Worm (Caenorhabditis elegans): ENCODE data around the gene wht-4.

DNA sequence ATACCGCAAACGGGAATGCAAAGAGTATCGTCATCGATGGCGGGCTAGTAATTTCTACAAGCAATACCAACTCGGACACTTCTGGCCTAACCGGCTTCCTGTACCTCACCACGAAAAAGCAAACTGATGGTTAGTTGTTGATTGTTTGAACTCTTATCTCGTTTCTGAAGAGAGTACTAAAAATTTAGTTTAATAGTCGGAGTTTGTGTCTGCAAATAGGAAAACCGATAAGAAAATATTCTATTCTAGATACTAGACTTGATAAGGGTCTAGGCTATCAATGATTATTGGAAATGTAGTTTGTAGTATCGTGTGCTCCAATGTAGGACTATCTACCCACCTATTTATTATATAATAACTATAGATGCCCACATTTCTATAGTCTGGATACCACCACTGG lies 40.1 kb downstream of the wht-4 start:
- TF ChIP-seq ceh-43 (GFP tag; optimal IDR thresholded peaks at IDR 0.05) (no peak), pha-4 (tag; optimal IDR thresholded peaks at IDR 0.05) (no peak), nhr-28 (tag; optimal IDR thresholded peaks at IDR 0.05) (no peak), nhr-237 (tag; optimal IDR thresholded peaks at IDR 0.05) (no peak), lsy-2 (tag; optimal IDR thresholded peaks at IDR 0.05) (no peak), elt-3 (tag; optimal IDR thresholded peaks at IDR 0.05) (no peak), sptf-1 (tag; optimal IDR thresholded peaks at IDR 0.05) (no peak), drap-1 (GFP tag; optimal IDR thresholded peaks at IDR 0.05) (no peak), flh-1 (GFP tag; optimal IDR thresholded peaks at IDR 0.05) (no peak), nhr-12 (tag; optimal IDR thresholded peaks at IDR 0.05) (no peak), blmp-1 (tag; optimal IDR thresholded peaks at IDR 0.05) (no peak), lin-13 (tag; optimal IDR thresholded peaks at IDR 0.05) (no peak)
